Fruit fly (Drosophila melanogaster) Kc167 (cell line): ENCODE results near the gene D2hgdh.

Source experiments
- Myc ChIP-seq: fragments of >200 bp; optimal IDR thresholded peaks from 2 replicates; lab custom pipeline; 2017; ENCODE audit warnings: missing external identifiers
- Sin3A ChIP-seq: fragments of >200 bp; optimal IDR thresholded peaks from 2 replicates; lab custom pipeline; 2018; ENCODE audit warnings: missing external identifiers
- h ChIP-seq: fragments of >200 bp; optimal IDR thresholded peaks from 3 replicates; lab custom pipeline; 2018; ENCODE audit warnings: missing external identifiers
- insv ChIP-seq: fragments of >200 bp; optimal IDR thresholded peaks from 3 replicates; lab custom pipeline; 2018; ENCODE audit warnings: missing external identifiers
- psq ChIP-seq: fragments of >200 bp; optimal IDR thresholded peaks from 2 replicates; lab custom pipeline; 2017; ENCODE audit warnings: missing external identifiers
- ttk ChIP-seq: sonication (Bioruptor generic); optimal IDR thresholded peaks from 2 replicates; lab custom pipeline; 2017; ENCODE audit warnings: missing external identifiers

Gene D2hgdh

DNA sequence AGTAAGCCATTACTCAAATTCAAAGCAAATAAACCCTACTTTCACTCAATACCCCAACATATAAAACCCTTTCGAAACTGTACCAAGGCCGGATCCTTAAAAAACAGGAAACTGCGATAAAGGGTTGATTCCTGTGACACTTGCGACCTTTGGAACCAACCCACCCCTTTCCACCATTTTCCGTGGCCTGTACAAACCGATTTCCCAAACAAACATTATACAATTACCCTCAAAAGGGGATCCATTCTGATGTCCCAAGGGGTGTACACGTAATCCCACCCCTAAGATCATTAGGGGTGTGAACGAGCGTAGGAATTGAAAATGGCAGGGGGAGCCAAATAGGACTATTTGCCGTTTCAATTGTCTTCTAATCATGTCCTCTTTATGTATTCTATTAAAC, 1.7 kb upstream of the D2hgdh start:
- TF ChIP-seq h (lab: Kevin White, UChicago) (no peak), Myc (lab: Kevin White, UChicago) (no peak), Sin3A (lab: Kevin White, UChicago) (no peak), ttk (lab: Kevin White, UChicago) (no peak), insv (no peak), psq (no peak)

dm6 chrX:2140487-2140886, 802 bp upstream of the D2hgdh start:
- no peak for TF ChIP-seq insv
- TF ChIP-seq Myc (lab: Kevin White, UChicago), result no peak
- no peak for TF ChIP-seq Sin3A (lab: Kevin White, UChicago)
- no peak for TF ChIP-seq h (lab: Kevin White, UChicago)
- no peak for TF ChIP-seq psq
- no peak for TF ChIP-seq ttk (lab: Kevin White, UChicago)

- no peak for TF ChIP-seq psq
Measured at dm6 chrX:2141854-2142216, 546 bp downstream of the D2hgdh start.

DNA sequence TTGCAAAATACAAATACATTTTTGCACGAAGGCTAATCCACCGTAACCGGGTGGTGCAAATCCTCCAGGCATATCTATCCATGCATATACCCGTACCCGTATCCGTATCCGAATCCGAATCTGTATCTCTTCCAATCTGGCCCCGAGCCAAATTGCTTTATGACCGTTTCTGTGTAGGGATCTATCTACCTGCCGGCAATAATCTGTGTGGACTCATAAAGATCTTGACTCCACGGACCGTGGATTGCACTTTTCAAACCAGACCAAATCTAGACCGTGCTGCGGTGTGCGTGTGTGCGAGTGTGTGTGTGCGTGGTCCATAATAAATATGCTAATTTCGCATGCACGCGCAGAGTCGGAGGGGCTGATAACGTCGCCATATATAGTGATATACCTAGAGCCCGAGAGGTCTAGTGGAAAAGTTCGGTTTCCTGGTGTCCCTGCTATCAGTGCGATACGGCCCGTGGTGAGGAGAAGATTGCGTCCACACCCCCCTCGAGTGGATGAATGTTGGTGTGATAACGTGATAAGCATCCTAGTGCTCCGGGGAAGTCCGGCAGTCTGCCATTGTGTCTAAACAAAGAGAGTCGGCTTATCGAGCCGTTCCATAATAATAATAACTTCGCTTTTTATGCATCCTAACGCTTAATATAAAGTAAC, 1.1 kb downstream of the D2hgdh start:
- TF ChIP-seq Myc (lab: Kevin White, UChicago) (no peak), h (lab: Kevin White, UChicago) (no peak), insv (no peak), Sin3A (lab: Kevin White, UChicago) (no peak), psq (no peak), ttk (lab: Kevin White, UChicago) (no peak)

- TF ChIP-seq h (lab: Kevin White, UChicago) (no peak), insv (no peak), ttk (lab: Kevin White, UChicago) (no peak), Myc (lab: Kevin White, UChicago) (no peak), psq (no peak), Sin3A (lab: Kevin White, UChicago) (no peak)
Measured at dm6 chrX:2142935-2143312, 1.6 kb downstream of the D2hgdh start.

- TF ChIP-seq psq (no peak), Myc (lab: Kevin White, UChicago) (no peak), insv (no peak), Sin3A (lab: Kevin White, UChicago) (no peak), ttk (lab: Kevin White, UChicago) (no peak), h (lab: Kevin White, UChicago) (no peak)
Measured at dm6 chrX:2145114-2145513, 3.8 kb downstream of the D2hgdh start, which contains the start of gene Pgd. Gene Pgd, plus strand, starts transcription at chrX:2145136.

DNA sequence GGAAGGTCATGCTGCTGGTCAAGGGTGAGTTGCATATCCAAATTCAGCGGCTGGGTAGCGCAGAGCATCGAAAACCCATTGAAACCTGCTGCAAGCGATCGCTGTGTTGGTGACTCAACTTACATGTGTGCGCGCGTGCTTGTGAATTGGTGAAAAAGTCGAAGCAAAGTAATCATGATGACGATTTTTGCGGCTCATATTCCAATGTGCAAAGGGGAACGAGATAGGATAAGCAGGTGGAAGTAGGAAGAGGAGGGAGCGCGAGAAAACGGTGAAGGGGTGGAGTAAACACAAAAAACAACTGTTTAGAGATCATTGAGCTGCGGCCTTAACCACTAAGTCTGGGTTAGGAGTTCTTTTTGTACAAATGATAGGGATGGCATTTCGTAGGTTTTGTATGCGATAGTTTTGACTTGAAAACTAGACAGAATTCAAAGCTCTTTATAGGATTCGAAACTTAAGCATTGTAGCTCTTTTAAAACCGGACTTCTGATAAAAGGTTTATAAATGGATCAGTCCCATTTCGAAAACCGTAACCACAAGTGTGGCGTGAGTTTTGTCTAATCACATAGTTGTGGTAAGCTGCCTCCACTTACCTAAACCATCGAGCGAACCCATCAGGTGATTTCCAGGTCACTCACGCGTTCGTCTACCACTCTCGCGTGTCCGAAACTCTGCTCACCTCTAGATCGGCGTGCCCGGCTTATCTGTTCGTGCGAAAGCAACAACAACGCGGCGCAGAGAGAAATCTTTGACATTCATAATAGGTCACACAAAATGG, 4.6 kb downstream of the D2hgdh start:
- TF ChIP-seq Myc (lab: Kevin White, UChicago) (no peak), h (lab: Kevin White, UChicago) (no peak), Sin3A (lab: Kevin White, UChicago) (no peak), psq (no peak), insv (no peak), ttk (lab: Kevin White, UChicago) (no peak)

- TF ChIP-seq Sin3A (lab: Kevin White, UChicago), result no peak
- no peak for TF ChIP-seq h (lab: Kevin White, UChicago)
- TF ChIP-seq ttk (lab: Kevin White, UChicago), result no peak
- no peak for TF ChIP-seq insv
- TF ChIP-seq psq, result no peak
Measured at dm6 chrX:2146574-2146973, 5.3 kb downstream of the D2hgdh start.

DNA sequence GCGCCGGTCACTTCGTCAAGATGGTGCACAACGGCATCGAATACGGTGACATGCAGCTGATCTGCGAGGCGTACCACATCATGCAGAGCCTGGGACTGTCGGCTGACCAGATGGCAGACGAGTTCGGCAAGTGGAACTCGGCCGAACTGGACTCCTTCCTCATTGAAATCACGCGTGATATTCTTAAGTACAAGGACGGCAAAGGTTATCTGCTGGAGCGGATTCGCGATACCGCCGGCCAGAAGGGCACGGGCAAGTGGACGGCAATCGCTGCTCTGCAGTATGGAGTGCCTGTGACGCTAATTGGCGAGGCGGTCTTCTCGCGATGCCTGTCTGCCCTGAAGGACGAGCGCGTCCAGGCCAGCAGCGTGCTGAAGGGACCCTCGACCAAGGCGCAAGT, 6.2 kb downstream of the D2hgdh start:
- TF ChIP-seq Sin3A (lab: Kevin White, UChicago) (no peak), insv (no peak), ttk (lab: Kevin White, UChicago) (no peak), h (lab: Kevin White, UChicago) (no peak), Myc (lab: Kevin White, UChicago) (no peak), psq (no peak)

DNA sequence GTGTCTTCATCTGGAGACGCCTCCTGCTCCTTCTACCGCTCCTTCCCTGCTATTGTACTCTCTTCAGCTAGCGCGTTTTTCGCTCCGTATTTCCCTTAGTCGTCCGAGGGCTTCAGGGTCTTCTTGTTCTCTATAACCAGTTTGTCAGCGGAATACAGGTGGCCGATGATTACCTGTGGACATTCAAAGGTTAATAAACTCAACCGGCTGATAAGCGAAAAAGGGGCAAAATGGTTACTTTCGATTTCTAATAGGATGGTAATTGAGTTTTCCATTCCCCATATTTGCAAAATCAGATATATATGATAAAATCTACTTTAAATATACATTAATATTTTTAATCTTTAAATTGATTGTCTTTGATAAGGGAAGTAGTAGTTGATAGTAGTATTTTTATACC, 7.4 kb downstream of the D2hgdh start:
- TF ChIP-seq psq, result no peak
- TF ChIP-seq Sin3A (lab: Kevin White, UChicago), result no peak
- TF ChIP-seq ttk (lab: Kevin White, UChicago), result no peak
- no peak for TF ChIP-seq h (lab: Kevin White, UChicago)
- no peak for TF ChIP-seq Myc (lab: Kevin White, UChicago)
- no peak for TF ChIP-seq insv

DNA sequence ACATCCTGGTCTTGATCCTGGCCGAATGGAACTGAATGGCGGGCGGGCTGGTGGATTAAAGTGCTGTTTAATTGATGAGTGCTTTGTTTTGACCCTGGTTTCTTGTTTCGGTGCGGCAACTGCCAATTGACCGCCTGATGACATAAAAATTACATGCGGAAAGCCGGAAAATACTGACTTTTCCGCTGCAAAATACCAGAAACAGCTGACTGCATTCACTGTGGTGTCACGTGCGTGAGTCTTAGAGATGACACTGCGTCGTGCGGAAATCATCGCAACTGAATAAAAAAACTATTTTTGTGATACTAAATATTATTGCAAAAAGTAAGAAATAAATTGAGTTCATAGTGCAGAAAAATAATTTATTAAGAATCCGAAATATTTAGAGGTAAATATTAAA, 8.2 kb downstream of the D2hgdh start, which contains the start of gene bcn92:
bcn92 (minus strand) TSS at position 170 of the 400 bp plus-strand sequence.
- no peak for TF ChIP-seq ttk (lab: Kevin White, UChicago)
- no peak for TF ChIP-seq psq
- no peak for TF ChIP-seq h (lab: Kevin White, UChicago)
- TF ChIP-seq Sin3A (lab: Kevin White, UChicago), result no peak
- no peak for TF ChIP-seq insv
- TF ChIP-seq Myc (lab: Kevin White, UChicago), result no peak

DNA sequence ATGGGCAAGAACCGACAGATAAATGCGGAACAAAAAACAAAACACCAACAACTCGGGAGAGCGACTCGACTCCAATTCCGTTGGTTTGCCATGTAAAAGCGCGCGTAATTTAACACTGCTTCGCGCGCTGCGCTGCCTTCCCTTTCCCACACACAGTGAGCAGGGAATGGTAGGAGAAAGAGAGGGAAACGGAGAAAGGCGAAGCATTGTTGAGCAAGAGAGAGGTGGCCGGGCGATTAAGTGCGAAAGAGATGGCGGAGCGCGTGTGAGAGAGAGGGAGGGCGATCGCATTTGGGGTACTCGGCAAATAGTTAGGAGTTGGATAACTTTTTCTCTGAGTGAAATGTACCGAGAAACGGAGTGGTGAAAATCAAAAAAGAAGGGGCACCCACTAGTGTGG, 14.6 kb downstream of the D2hgdh start:
- TF ChIP-seq h (lab: Kevin White, UChicago), result peak; percentile 74
- no peak for TF ChIP-seq Sin3A (lab: Kevin White, UChicago)
- no peak for TF ChIP-seq ttk (lab: Kevin White, UChicago)
- peak; percentile 88 for TF ChIP-seq insv
